Fruit fly (Drosophila melanogaster) whole organism, prepupa: ENCODE results near the gene Gr93d.

Experiments
- Blimp-1 ChIP-seq: fragments of 200-800 bp; sonication (Bioruptor generic); optimal IDR thresholded peaks from 3 replicates; lab custom pipeline; 2017; ENCODE audit warnings: missing biosample characterization, missing genetic modification characterization, mild to moderate bottlenecking, moderate library complexity, missing genetic modification reagents
- CG10631 ChIP-seq: fragments of 200-800 bp; sonication (Bioruptor generic); optimal IDR thresholded peaks from 2 replicates; lab custom pipeline; 2016; ENCODE audit warnings: missing biosample characterization, missing genetic modification characterization
- CG10669 ChIP-seq: fragments of 200-800 bp; sonication (Bioruptor generic); optimal IDR thresholded peaks from 3 replicates; lab custom pipeline; 2018; ENCODE audit warnings: missing biosample characterization, mild to moderate bottlenecking, missing genetic modification characterization, moderate library complexity
- CG11294 ChIP-seq: fragments of 200-800 bp; sonication (Bioruptor generic); IDR thresholded peaks from 2 replicates; pipeline ENCODE4 v1.3.6; 2022; ENCODE audit warnings: missing biosample characterization, missing genetic modification characterization
- CG11762 ChIP-seq: fragments of 200-800 bp; sonication (Bioruptor generic); optimal IDR thresholded peaks from 3 replicates; lab custom pipeline; 2016; ENCODE audit warnings: missing biosample characterization, missing genetic modification characterization; ENCODE audit not compliant: insufficient read depth
- CG11902 ChIP-seq: fragments of 200-800 bp; sonication (Bioruptor generic); optimal IDR thresholded peaks from 3 replicates; lab custom pipeline; 2016; ENCODE audit warnings: missing biosample characterization, missing genetic modification characterization
- CG15336 ChIP-seq: fragments of 200-800 bp; sonication (Bioruptor generic); IDR thresholded peaks from 2 replicates; pipeline ENCODE4 v1.3.6; 2022; ENCODE audit warnings: missing biosample characterization, missing genetic modification characterization
- CG3032 ChIP-seq: fragments of 200-800 bp; optimal IDR thresholded peaks from 2 replicates; lab custom pipeline; 2019; ENCODE audit warnings: missing biosample characterization, mild to moderate bottlenecking, missing genetic modification characterization, moderate library complexity
- CG31627 ChIP-seq: fragments of 200-800 bp; sonication (Bioruptor generic); optimal IDR thresholded peaks from 3 replicates; lab custom pipeline; 2016; ENCODE audit warnings: missing biosample characterization, missing genetic modification characterization
- CG32006 ChIP-seq: fragments of 200-800 bp; sonication (Bioruptor generic); optimal IDR thresholded peaks from 3 replicates; lab custom pipeline; 2017; ENCODE audit warnings: missing biosample characterization, mild to moderate bottlenecking, missing genetic modification characterization
- CG34406 ChIP-seq: fragments of 200-800 bp; sonication (Bioruptor generic); optimal IDR thresholded peaks from 3 replicates; lab custom pipeline; 2016; ENCODE audit warnings: missing biosample characterization, missing genetic modification characterization
- CG3919 ChIP-seq: fragments of 200-800 bp; sonication (Bioruptor generic); optimal IDR thresholded peaks from 3 replicates; lab custom pipeline; 2016; ENCODE audit warnings: missing biosample characterization, missing genetic modification characterization
- CG6163 ChIP-seq: fragments of 200-800 bp; sonication (Bioruptor generic); IDR thresholded peaks from 3 replicates; pipeline ENCODE4 v1.3.6; 2022; ENCODE audit warnings: missing biosample characterization, missing genetic modification characterization
- CG6792 ChIP-seq: fragments of 200-800 bp; sonication (Bioruptor generic); optimal IDR thresholded peaks from 3 replicates; lab custom pipeline; 2016; ENCODE audit warnings: missing biosample characterization, missing genetic modification characterization
- CG6808 ChIP-seq: fragments of 200-800 bp; sonication (Bioruptor generic); optimal IDR thresholded peaks from 3 replicates; lab custom pipeline; 2017; ENCODE audit warnings: missing biosample characterization, missing genetic modification characterization, mild to moderate bottlenecking, moderate library complexity, missing genetic modification reagents
- CG7368 ChIP-seq: fragments of 200-800 bp; sonication (Bioruptor generic); optimal IDR thresholded peaks from 3 replicates; lab custom pipeline; 2016; ENCODE audit warnings: missing biosample characterization, missing genetic modification characterization
- CG8319 ChIP-seq: fragments of 200-800 bp; sonication (Bioruptor generic); optimal IDR thresholded peaks from 3 replicates; lab custom pipeline; 2016; ENCODE audit warnings: missing biosample characterization, missing genetic modification characterization
- CG8632 ChIP-seq: fragments of 200-800 bp; sonication (Bioruptor generic); optimal IDR thresholded peaks from 3 replicates; lab custom pipeline; 2016; ENCODE audit warnings: missing biosample characterization, missing genetic modification characterization
- CG9139 ChIP-seq: fragments of 200-800 bp; sonication (Bioruptor generic); optimal IDR thresholded peaks from 3 replicates; lab custom pipeline; 2017; ENCODE audit warnings: missing biosample characterization, mild to moderate bottlenecking, missing genetic modification characterization
- Eip75B ChIP-seq: fragments of 200-800 bp; sonication (Bioruptor generic); optimal IDR thresholded peaks from 3 replicates; lab custom pipeline; 2016; ENCODE audit warnings: missing biosample characterization, missing genetic modification characterization
- Eip78C ChIP-seq: fragments of 200-800 bp; sonication (Bioruptor generic); peaks from one replicate; lab custom pipeline; 2016; ENCODE audit warnings: missing biosample characterization, missing genetic modification characterization
- Eip93F ChIP-seq: fragments of 200-800 bp; sonication (Bioruptor generic); optimal IDR thresholded peaks from 2 replicates; lab custom pipeline; 2016; ENCODE audit warnings: missing biosample characterization, mild to moderate bottlenecking, missing genetic modification characterization
- Ets21C ChIP-seq: fragments of 200-800 bp; sonication (Bioruptor generic); optimal IDR thresholded peaks from 3 replicates; lab custom pipeline; 2016; ENCODE audit warnings: missing biosample characterization, missing genetic modification characterization
- Ets96B ChIP-seq: fragments of 200-800 bp; optimal IDR thresholded peaks from 2 replicates; lab custom pipeline; 2019; ENCODE audit warnings: missing biosample characterization, mild to moderate bottlenecking, missing genetic modification characterization, moderate library complexity
- Hr38 ChIP-seq: sonication (Bioruptor generic); optimal IDR thresholded peaks from 2 replicates; lab custom pipeline; 2016; ENCODE audit warnings: missing biosample characterization, missing genetic modification characterization
- Hr39 ChIP-seq: fragments of 200-800 bp; sonication (Bioruptor generic); optimal IDR thresholded peaks from 2 replicates; lab custom pipeline; 2016; ENCODE audit warnings: missing biosample characterization, missing genetic modification characterization
- Hr4 ChIP-seq: fragments of 200-800 bp; sonication (Bioruptor generic); optimal IDR thresholded peaks from 3 replicates; lab custom pipeline; 2016; ENCODE audit warnings: missing biosample characterization, missing genetic modification characterization
- Lpt ChIP-seq: fragments of 200-800 bp; sonication (Bioruptor generic); optimal IDR thresholded peaks from 3 replicates; lab custom pipeline; 2016; ENCODE audit warnings: missing biosample characterization, missing genetic modification characterization
- Met ChIP-seq: fragments of 200-800 bp; sonication (Bioruptor generic); optimal IDR thresholded peaks from 3 replicates; lab custom pipeline; 2016; ENCODE audit warnings: missing biosample characterization, missing genetic modification characterization
- OdsH ChIP-seq: fragments of 200-800 bp; sonication (Bioruptor generic); optimal IDR thresholded peaks from 3 replicates; lab custom pipeline; 2016; ENCODE audit warnings: missing biosample characterization, missing genetic modification characterization
- Sox102F ChIP-seq: fragments of 200-800 bp; sonication (Bioruptor generic); optimal IDR thresholded peaks from 2 replicates; lab custom pipeline; 2016; ENCODE audit warnings: missing biosample characterization, mild to moderate bottlenecking, missing genetic modification characterization
- Sox14 ChIP-seq: fragments of 200-800 bp; sonication (Bioruptor generic); optimal IDR thresholded peaks from 3 replicates; lab custom pipeline; 2016; ENCODE audit warnings: missing biosample characterization, missing genetic modification characterization
- Sox15 ChIP-seq: fragments of 200-800 bp; sonication (Bioruptor generic); optimal IDR thresholded peaks from 3 replicates; lab custom pipeline; 2016; ENCODE audit warnings: missing biosample characterization, missing genetic modification characterization
- achi ChIP-seq: fragments of 200-800 bp; sonication (Bioruptor generic); optimal IDR thresholded peaks from 3 replicates; lab custom pipeline; 2016; ENCODE audit warnings: missing biosample characterization, missing genetic modification characterization
- acj6 ChIP-seq: fragments of 200-800 bp; sonication (Bioruptor generic); optimal IDR thresholded peaks from 3 replicates; lab custom pipeline; 2016; ENCODE audit warnings: missing biosample characterization, missing genetic modification characterization
- cyc ChIP-seq: fragments of 200-800 bp; sonication (Bioruptor generic); optimal IDR thresholded peaks from 3 replicates; lab custom pipeline; 2016; ENCODE audit warnings: missing biosample characterization, missing genetic modification characterization
- dac ChIP-seq: fragments of 200-800 bp; sonication (Bioruptor generic); optimal IDR thresholded peaks from 2 replicates; lab custom pipeline; 2017; ENCODE audit warnings: missing biosample characterization, mild to moderate bottlenecking, missing genetic modification characterization
- dsx ChIP-seq: fragments of 200-800 bp; optimal IDR thresholded peaks from 3 replicates; lab custom pipeline; 2019; ENCODE audit warnings: missing biosample characterization, mild to moderate bottlenecking, missing genetic modification characterization, moderate library complexity; ENCODE audit not compliant: poor library complexity, severe bottlenecking
- esn ChIP-seq: fragments of 200-800 bp; sonication (Bioruptor generic); optimal IDR thresholded peaks from 2 replicates; lab custom pipeline; 2016; ENCODE audit warnings: missing biosample characterization, mild to moderate bottlenecking, missing genetic modification characterization, moderate library complexity
- fd59A ChIP-seq: fragments of 200-800 bp; sonication (Bioruptor generic); optimal IDR thresholded peaks from 2 replicates; lab custom pipeline; 2017; ENCODE audit warnings: missing biosample characterization, mild to moderate bottlenecking, missing genetic modification characterization, missing genetic modification reagents
- fd85E ChIP-seq: fragments of 200-800 bp; sonication (Bioruptor generic); optimal IDR thresholded peaks from 3 replicates; lab custom pipeline; 2016; ENCODE audit warnings: missing biosample characterization, missing genetic modification characterization
- fkh ChIP-seq: fragments of 200-800 bp; sonication (Bioruptor generic); optimal IDR thresholded peaks from 3 replicates; lab custom pipeline; 2017; ENCODE audit warnings: missing biosample characterization, mild to moderate bottlenecking, missing genetic modification characterization, moderate library complexity
- lz ChIP-seq: fragments of 200-800 bp; sonication (Bioruptor generic); optimal IDR thresholded peaks from 3 replicates; lab custom pipeline; 2016; ENCODE audit warnings: missing biosample characterization, missing genetic modification characterization
- net ChIP-seq: fragments of 200-800 bp; sonication (Bioruptor generic); optimal IDR thresholded peaks from 3 replicates; lab custom pipeline; 2016; ENCODE audit warnings: missing biosample characterization, missing genetic modification characterization
- pdm3 ChIP-seq: fragments of 200-800 bp; sonication (Bioruptor generic); optimal IDR thresholded peaks from 3 replicates; lab custom pipeline; 2016; ENCODE audit warnings: missing biosample characterization, missing genetic modification characterization
- salr ChIP-seq, 2 experiments: fragments of 200-800 bp; sonication (Bioruptor generic); optimal IDR thresholded peaks; 3 replicates each; lab custom pipeline; 2016 to 2018; ENCODE audit warnings: missing biosample characterization in 2 of 2, missing genetic modification characterization in 2 of 2, mild to moderate bottlenecking in 1 of 2
- ss ChIP-seq, 2 experiments: fragments of 200-800 bp; sonication (Bioruptor generic); optimal IDR thresholded peaks; 2 replicates in 1 of 2; 3 replicates in 1 of 2; lab custom pipeline; 2017 to 2018; ENCODE audit warnings: mild to moderate bottlenecking in 2 of 2, missing biosample characterization in 2 of 2, missing genetic modification characterization in 2 of 2, moderate library complexity in 1 of 2
- vri ChIP-seq: fragments of 200-800 bp; sonication (Bioruptor generic); optimal IDR thresholded peaks from 3 replicates; lab custom pipeline; 2016; ENCODE audit warnings: missing biosample characterization, mild to moderate bottlenecking, missing genetic modification characterization

Gr93d gene

DNA sequence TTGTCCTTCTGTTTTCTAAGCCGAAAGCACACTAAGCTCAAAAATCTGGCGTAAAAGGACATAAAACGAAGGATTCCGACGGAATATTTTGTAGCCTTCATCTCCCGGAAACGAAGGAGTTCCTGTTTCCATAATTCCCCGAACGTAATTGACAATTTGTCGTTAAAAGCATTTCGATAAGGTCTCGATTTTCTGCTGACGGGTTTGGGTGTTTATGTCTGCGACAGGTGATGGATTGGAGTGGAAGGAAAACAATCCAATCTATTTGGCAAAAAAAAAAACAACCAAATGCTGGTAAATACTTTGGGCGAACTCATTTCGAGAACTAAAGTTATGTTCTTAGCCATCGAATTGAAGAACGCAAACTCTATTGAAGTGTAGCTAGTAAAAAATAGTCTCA is at the start of gene Gr93d:
Gr93d (minus strand) TSS at position 101 of the 400 bp plus-strand sequence.
- TF ChIP-seq CG6808 (GFP tag; lab: Kevin White, UChicago) (no peak), fd59A (no peak), Ets21C (GFP tag; lab: Kevin White, UChicago) (no peak), CG15336 (GFP tag; lab: Robert Waterston, UW) (no peak), CG3032 (tag; lab: Kevin White, UChicago) (no peak), Eip93F (no peak), CG11762 (GFP tag; lab: Kevin White, UChicago) (no peak), fkh (no peak), fd85E (GFP tag; lab: Kevin White, UChicago) (no peak), CG9139 (GFP tag; lab: Kevin White, UChicago) (no peak), Ets96B (tag; lab: Kevin White, UChicago) (no peak), CG32006 (GFP tag; lab: Kevin White, UChicago) (no peak), Hr4 (GFP tag; lab: Kevin White, UChicago) (no peak), Hr39 (GFP tag; lab: Kevin White, UChicago) (no peak)

DNA sequence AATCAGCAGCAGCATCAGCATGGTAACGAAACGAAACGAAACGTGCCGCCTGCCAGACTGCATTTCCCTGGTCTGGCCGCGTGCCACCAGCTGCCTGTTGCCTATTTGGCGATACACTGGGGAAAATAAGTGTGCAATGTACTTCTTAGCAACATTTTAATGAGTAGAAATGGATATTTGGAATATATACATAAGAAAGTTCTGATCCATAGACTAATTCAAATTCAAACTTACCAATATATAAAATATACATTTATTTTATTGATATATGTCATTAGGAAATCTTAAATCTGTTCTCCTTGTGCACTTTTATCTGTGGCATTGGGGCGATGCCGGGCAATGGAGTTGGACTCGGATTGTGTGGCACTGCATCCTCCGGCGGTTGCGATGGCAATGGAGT is 47.5 kb upstream of the Gr93d start:
- TF ChIP-seq CG11294 (peak; percentile 65), pdm3 (GFP tag; lab: Kevin White, UChicago) (peak; percentile 69), CG15336 (GFP tag; lab: Robert Waterston, UW) (peak; percentile 92), fkh (no peak), CG7368 (GFP tag; lab: Kevin White, UChicago) (peak; percentile 12), Sox14 (peak; percentile 57), CG32006 (GFP tag; lab: Kevin White, UChicago) (peak; percentile 96), Eip75B (GFP tag; lab: Kevin White, UChicago) (peak; percentile 47), acj6 (peak; percentile 70), lz (GFP tag; lab: Kevin White, UChicago) (peak; percentile 22), CG10631 (GFP tag; lab: Kevin White, UChicago) (peak; percentile 88), cyc (GFP tag; lab: Kevin White, UChicago) (no peak), Lpt (GFP tag; lab: Kevin White, UChicago) (peak; percentile 86), dac (peak; percentile 81), Hr38 (GFP tag; lab: Kevin White, UChicago) (no peak), achi (peak; percentile 84), Hr4 (GFP tag; lab: Kevin White, UChicago) (peak; percentile 90), dsx (GFP tag; lab: Kevin White, UChicago) (peak; percentile 86), Eip93F (no peak), OdsH (GFP tag; lab: Kevin White, UChicago) (peak; percentile 80), CG6792 (GFP tag; lab: Kevin White, UChicago) (peak; percentile 45), CG8632 (GFP tag; lab: Kevin White, UChicago) (peak; percentile 58), salr (GFP tag; optimal IDR thresholded peaks at IDR 0.05; lab: Kevin White, UChicago) (peak; percentile 36 to 88), ss (GFP tag; optimal IDR thresholded peaks at IDR 0.05; lab: Kevin White, UChicago) (peak; percentile 79 to 80), Sox102F (GFP tag; lab: Kevin White, UChicago) (no peak), Eip78C (GFP tag; lab: Kevin White, UChicago) (peak; percentile 91), Ets96B (tag; lab: Kevin White, UChicago) (peak; percentile 88), CG3919 (peak; percentile 81), fd59A (peak; percentile 73), esn (GFP tag; lab: Kevin White, UChicago) (peak; percentile 14), vri (GFP tag; lab: Kevin White, UChicago) (no peak), Blimp-1 (no peak), CG11762 (GFP tag; lab: Kevin White, UChicago) (peak; percentile 71), CG34406 (peak; percentile 51), Met (GFP tag; lab: Kevin White, UChicago) (peak; percentile 23), Sox15 (GFP tag; lab: Kevin White, UChicago) (peak; percentile 15), CG10669 (GFP tag; lab: Kevin White, UChicago) (peak; percentile 69), net (GFP tag; lab: Kevin White, UChicago) (peak; percentile 76), CG8319 (GFP tag; lab: Kevin White, UChicago) (peak; percentile 48), CG11902 (GFP tag; lab: Kevin White, UChicago) (no peak), CG6163 (peak; percentile 88), CG31627 (GFP tag; lab: Kevin White, UChicago) (no peak), CG9139 (GFP tag; lab: Kevin White, UChicago) (peak; percentile 35), CG6808 (GFP tag; lab: Kevin White, UChicago) (peak; percentile 78)
